Fruit fly (Drosophila melanogaster): ENCODE measurements around the gene CG10616.

CG10616 gene

dm6 chr3L:12484948-12485347 lies 13.4 kb downstream of the CG10616 start, which contains the start of gene CG10663 (continued):
- TF ChIP-seq gce (GFP tag; IDR thresholded peaks at IDR 0.05) (no peak), Nf-YB (GFP tag; optimal IDR thresholded peaks at IDR 0.05) (no peak), CG12236 (GFP tag; optimal IDR thresholded peaks at IDR 0.05) (no peak), Sry-δ (GFP tag; optimal IDR thresholded peaks at IDR 0.05) (no peak), MTF-1 (GFP tag; optimal IDR thresholded peaks at IDR 0.05; ENCODE audit: borderline replicate concordance) (peak; percentile 14), pan (optimal IDR thresholded peaks at IDR 0.05) (no peak), pan (GFP tag; optimal IDR thresholded peaks at IDR 0.05 in 1 of 2, IDR thresholded peaks at IDR 0.05 in 1 of 2) (peak in 1 of 2 experiments; percentile 32), nmo (GFP tag; optimal IDR thresholded peaks at IDR 0.05) (no peak), fd96Cb (tag; optimal IDR thresholded peaks at IDR 0.05) (no peak), MBD-R2 (GFP tag; IDR thresholded peaks at IDR 0.05) (0 out of 2 replicates have a peak, but pooled peaks have one; percentile 10), CG10959 (GFP tag; IDR thresholded peaks at IDR 0.05) (0 out of 2 replicates have a peak, but pooled peaks have one; percentile 31), lilli (GFP tag; optimal IDR thresholded peaks at IDR 0.05) (peak; percentile 5), Dbx (GFP tag; IDR thresholded peaks at IDR 0.05) (no peak), CG13424 (tag; optimal IDR thresholded peaks at IDR 0.05) (no peak), Aef1 (GFP tag; IDR thresholded peaks at IDR 0.05) (no peak), pros (GFP tag; optimal IDR thresholded peaks at IDR 0.05) (no peak), z (GFP tag; IDR thresholded peaks at IDR 0.05) (0 out of 3 replicates have a peak, but pooled peaks have one; percentile 48), ap (GFP tag; IDR thresholded peaks at IDR 0.05) (no peak), ATbp (GFP tag; optimal IDR thresholded peaks at IDR 0.05) (no peak), Doc3 (GFP tag; IDR thresholded peaks at IDR 0.05; ENCODE audit: partially characterized antibody) (0 out of 3 replicates have a peak, but pooled peaks have one; percentile 33), CG3838 (GFP tag; optimal IDR thresholded peaks at IDR 0.05) (no peak), CG32532 (GFP tag; IDR thresholded peaks at IDR 0.05) (peak; percentile 32; the same call in 1 of the 2 replicates), CG7928 (GFP tag; optimal IDR thresholded peaks at IDR 0.05) (no peak), CG11504 (tag; optimal IDR thresholded peaks at IDR 0.05) (peak; percentile 85), CG10274 (GFP tag; optimal IDR thresholded peaks at IDR 0.05) (no peak), bowl (GFP tag; IDR thresholded peaks at IDR 0.05) (no peak), CG17612 (GFP tag; IDR thresholded peaks at IDR 0.05) (no peak), CG15269 (tag; optimal IDR thresholded peaks at IDR 0.05) (peak; percentile 8), CG10147 (GFP tag; optimal IDR thresholded peaks at IDR 0.05) (no peak), hkb (optimal IDR thresholded peaks at IDR 0.05) (no peak), hkb (GFP tag; IDR thresholded peaks at IDR 0.05) (0 out of 2 replicates have a peak, but pooled peaks have one; percentile 15), Nf-YA (GFP tag; IDR thresholded peaks at IDR 0.05) (no peak), sob (GFP tag; IDR thresholded peaks at IDR 0.05) (0 out of 2 replicates have a peak, but pooled peaks have one; percentile 18), jigr1 (GFP tag; IDR thresholded peaks at IDR 0.05) (no peak), Fer3 (tag; optimal IDR thresholded peaks at IDR 0.05) (no peak), ind (GFP tag; optimal IDR thresholded peaks at IDR 0.05) (no peak), Antp (GFP tag; optimal IDR thresholded peaks at IDR 0.05) (peak; percentile 22), ara (GFP tag; IDR thresholded peaks at IDR 0.05) (peak; percentile 38; the same call in 1 of the 2 replicates), CG15696 (tag; optimal IDR thresholded peaks at IDR 0.05) (no peak), Trl (optimal IDR thresholded peaks at IDR 0.05) (peak; percentile 2 to 17), Trl (GFP tag; optimal IDR thresholded peaks at IDR 0.05) (peak; percentile 4), Hey (tag; optimal IDR thresholded peaks at IDR 0.05) (no peak), CG1792 (GFP tag; optimal IDR thresholded peaks at IDR 0.05) (no peak), ttk (GFP tag; IDR thresholded peaks at IDR 0.05) (no peak), otp (GFP tag; IDR thresholded peaks at IDR 0.05) (no peak; the same call in 2 of the 3 replicates), pfk (GFP tag; optimal IDR thresholded peaks at IDR 0.05) (peak; percentile 94), Pdp1 (GFP tag; optimal IDR thresholded peaks at IDR 0.05) (no peak), CG10209 (GFP tag; optimal IDR thresholded peaks at IDR 0.05) (no peak), tna (GFP tag; IDR thresholded peaks at IDR 0.05; ENCODE audit: partially characterized antibody) (peak; percentile 51; the same call in 1 of the 2 replicates), ci (GFP tag; IDR thresholded peaks at IDR 0.05) (peak; percentile 72; the same call in 2 of the 3 replicates), CG11560 (tag; IDR thresholded peaks at IDR 0.05) (no peak), Bdp1 (GFP tag; optimal IDR thresholded peaks at IDR 0.05) (no peak)
